Worm (Caenorhabditis elegans) whole organism, young adult: ENCODE results near the gene col-186.

ENCODE experiments used
- C06A6.2 ChIP-seq: fragments of 200-800 bp; sonication (Bioruptor generic); conservative IDR thresholded peaks from 2 replicates; pipeline ENCODE4 v1.3.6; 2022; ENCODE audit warnings: missing genetic modification characterization, missing compliant biosample characterization
- D2030.7 ChIP-seq: fragments of 200-800 bp; sonication (Bioruptor generic); IDR thresholded peaks from 2 replicates; pipeline ENCODE4 v1.3.6; 2022; ENCODE audit warnings: missing genetic modification reagents, missing genetic modification characterization, missing compliant biosample characterization
- F22D6.2 ChIP-seq: sonication (generic microtip); optimal IDR thresholded peaks from 2 replicates; lab custom pipeline; 2016; ENCODE audit warnings: mild to moderate bottlenecking, missing genetic modification characterization, missing compliant biosample characterization
- F23B12.7 ChIP-seq: sonication (generic microtip); optimal IDR thresholded peaks from 2 replicates; lab custom pipeline; 2017; ENCODE audit warnings: missing genetic modification characterization, mild to moderate bottlenecking, missing compliant biosample characterization, antibody characterized with exemption, moderate library complexity; ENCODE audit not compliant: insufficient read depth
- F33H1.4 ChIP-seq: fragments of 200-800 bp; sonication (Bioruptor generic); IDR thresholded peaks from 2 replicates; pipeline ENCODE4 v1.3.6; 2022; ENCODE audit warnings: missing genetic modification reagents, missing genetic modification characterization, missing compliant biosample characterization
- F55B11.4 ChIP-seq: sonication (generic microtip); optimal IDR thresholded peaks from 2 replicates; lab custom pipeline; 2016; ENCODE audit warnings: missing compliant biosample characterization, missing genetic modification characterization, borderline replicate concordance; ENCODE audit not compliant: insufficient read depth
- K11D2.4 ChIP-seq: fragments of 200-800 bp; sonication (Bioruptor generic); IDR thresholded peaks from 2 replicates; pipeline ENCODE4 v1.3.6; 2022; ENCODE audit warnings: missing genetic modification reagents, missing genetic modification characterization, missing compliant biosample characterization
- K12H6.12 ChIP-seq: fragments of 200-800 bp; sonication (Bioruptor generic); optimal IDR thresholded peaks from 2 replicates; lab custom pipeline; 2018; ENCODE audit warnings: mild to moderate bottlenecking, missing genetic modification characterization, missing compliant biosample characterization
- T26A5.8 ChIP-seq: sonication (generic microtip); optimal IDR thresholded peaks from 2 replicates; lab custom pipeline; 2016; ENCODE audit warnings: missing genetic modification characterization, missing compliant biosample characterization
- Y53G8AR.9 ChIP-seq: fragments of 200-800 bp; sonication (Bioruptor generic); conservative IDR thresholded peaks from 2 replicates; pipeline ENCODE4 v1.3.6; 2022; ENCODE audit warnings: missing genetic modification reagents, missing genetic modification characterization, missing compliant biosample characterization
- Y56A3A.18 ChIP-seq: fragments of 200-800 bp; sonication (Bioruptor generic); IDR thresholded peaks from 2 replicates; pipeline ENCODE4 v1.3.6; 2022; ENCODE audit warnings: missing genetic modification reagents, missing genetic modification characterization, missing compliant biosample characterization
- Y67H2A.10 ChIP-seq: fragments of 200-800 bp; sonication (Bioruptor generic); conservative IDR thresholded peaks from 2 replicates; pipeline ENCODE4 v1.3.6; 2022; ENCODE audit warnings: missing genetic modification reagents, missing genetic modification characterization, missing compliant biosample characterization
- Y79H2A.3 ChIP-seq: fragments of 200-800 bp; sonication (Bioruptor generic); conservative IDR thresholded peaks from 2 replicates; pipeline ENCODE4 v1.3.6; 2022; ENCODE audit warnings: missing genetic modification reagents, missing genetic modification characterization, missing compliant biosample characterization
- Y95B8A.8 ChIP-seq: fragments of 200-800 bp; sonication (Bioruptor generic); IDR thresholded peaks from 2 replicates; pipeline ENCODE4 v1.3.6; 2022; ENCODE audit warnings: missing genetic modification reagents, missing genetic modification characterization, missing compliant biosample characterization
- ZK185.1 ChIP-seq: sonication (generic microtip); optimal IDR thresholded peaks from 2 replicates; lab custom pipeline; 2016; ENCODE audit warnings: mild to moderate bottlenecking, missing genetic modification characterization, missing compliant biosample characterization; ENCODE audit not compliant: poor library complexity, severe bottlenecking
- atf-7 ChIP-seq: sonication (generic microtip); optimal IDR thresholded peaks from 2 replicates; lab custom pipeline; 2017; ENCODE audit warnings: mild to moderate bottlenecking, missing genetic modification characterization, missing compliant biosample characterization
- athp-1 ChIP-seq: sonication (generic microtip); optimal IDR thresholded peaks from 2 replicates; lab custom pipeline; 2017; ENCODE audit warnings: mild to moderate bottlenecking, missing genetic modification characterization, missing compliant biosample characterization
- attf-6 ChIP-seq: fragments of 200-800 bp; sonication (Bioruptor generic); IDR thresholded peaks from 2 replicates; pipeline ENCODE4 v1.3.6; 2022; ENCODE audit warnings: missing genetic modification reagents, missing genetic modification characterization, missing compliant biosample characterization
- cebp-2 ChIP-seq: fragments of 200-800 bp; sonication (Bioruptor generic); IDR thresholded peaks from 2 replicates; pipeline ENCODE4 v1.3.6; 2022; ENCODE audit warnings: missing genetic modification characterization, missing compliant biosample characterization
- ceh-40 ChIP-seq: fragments of 200-800 bp; sonication (Bioruptor generic); IDR thresholded peaks from 2 replicates; pipeline ENCODE4 v1.3.6; 2022; ENCODE audit warnings: missing genetic modification characterization, missing compliant biosample characterization
- dox-1 ChIP-seq: fragments of 200-800 bp; sonication (Bioruptor generic); IDR thresholded peaks from 2 replicates; pipeline ENCODE4 v1.3.6; 2022; ENCODE audit warnings: missing genetic modification reagents, missing genetic modification characterization, missing compliant biosample characterization
- dpff-1 ChIP-seq: sonication (generic microtip); optimal IDR thresholded peaks from 2 replicates; lab custom pipeline; 2017; ENCODE audit warnings: mild to moderate bottlenecking, missing genetic modification characterization, missing compliant biosample characterization
- dpl-1 ChIP-seq: fragments of 150-350 bp; optimal IDR thresholded peaks from 2 replicates; lab custom pipeline; 2014; ENCODE audit warnings: missing biosample characterization, missing genetic modification reagents, missing genetic modification characterization
- egl-18 ChIP-seq: fragments of 200-800 bp; sonication (Bioruptor generic); IDR thresholded peaks from 2 replicates; pipeline ENCODE4 v1.3.6; 2022; ENCODE audit warnings: missing genetic modification reagents, missing genetic modification characterization, missing compliant biosample characterization
- egl-44 ChIP-seq: fragments of 200-800 bp; sonication (Bioruptor generic); IDR thresholded peaks from 2 replicates; pipeline ENCODE4 v1.3.6; 2022; ENCODE audit warnings: missing genetic modification reagents, missing genetic modification characterization, missing compliant biosample characterization
- egrh-3 ChIP-seq: fragments of 200-800 bp; sonication (Bioruptor generic); IDR thresholded peaks from 2 replicates; pipeline ENCODE4 v1.3.6; 2022; ENCODE audit warnings: missing genetic modification reagents, missing genetic modification characterization, missing compliant biosample characterization
- hlh-26 ChIP-seq: fragments of 200-800 bp; sonication (Bioruptor generic); conservative IDR thresholded peaks from 2 replicates; pipeline ENCODE4 v1.3.6; 2022; ENCODE audit warnings: missing genetic modification reagents, missing genetic modification characterization, missing compliant biosample characterization
- hrde-1 ChIP-seq: sonication (generic microtip); optimal IDR thresholded peaks from 2 replicates; lab custom pipeline; 2016; ENCODE audit warnings: missing genetic modification characterization, mild to moderate bottlenecking, missing compliant biosample characterization, moderate library complexity, missing genotype, missing genetic modification reagents, borderline replicate concordance
- lir-1 ChIP-seq: fragments of 200-800 bp; sonication (Bioruptor generic); conservative IDR thresholded peaks from 2 replicates; pipeline ENCODE4 v1.3.6; 2022; ENCODE audit warnings: missing genetic modification reagents, missing genetic modification characterization, missing compliant biosample characterization
- madf-3 ChIP-seq: fragments of 200-800 bp; sonication (Bioruptor generic); IDR thresholded peaks from 2 replicates; pipeline ENCODE4 v1.3.6; 2022; ENCODE audit warnings: missing genetic modification reagents, missing genetic modification characterization, missing compliant biosample characterization
- madf-6 ChIP-seq: fragments of 200-800 bp; sonication (Bioruptor generic); IDR thresholded peaks from 2 replicates; pipeline ENCODE4 v1.3.6; 2022; ENCODE audit warnings: missing genetic modification reagents, missing genetic modification characterization, missing compliant biosample characterization
- mel-28 ChIP-seq: sonication (generic microtip); optimal IDR thresholded peaks from 2 replicates; lab custom pipeline; 2016; ENCODE audit warnings: borderline replicate concordance, mild to moderate bottlenecking, missing genetic modification characterization, missing compliant biosample characterization
- nfya-1 ChIP-seq: sonication (generic microtip); optimal IDR thresholded peaks from 2 replicates; lab custom pipeline; 2017; ENCODE audit warnings: antibody characterized with exemption, missing compliant biosample characterization, missing genetic modification characterization, borderline replicate concordance; ENCODE audit not compliant: insufficient read depth
- nfyb-1 ChIP-seq: fragments of 200-800 bp; sonication (Bioruptor generic); IDR thresholded peaks from 2 replicates; pipeline ENCODE4 v1.3.6; 2022; ENCODE audit warnings: missing genetic modification reagents, missing genetic modification characterization, missing compliant biosample characterization
- rcor-1 ChIP-seq: fragments of 200-800 bp; sonication (Bioruptor generic); IDR thresholded peaks from 2 replicates; pipeline ENCODE4 v1.3.6; 2022; ENCODE audit warnings: missing genetic modification reagents, missing genetic modification characterization, missing compliant biosample characterization
- sea-2 ChIP-seq: fragments of 200-800 bp; sonication (Bioruptor generic); IDR thresholded peaks from 2 replicates; pipeline ENCODE4 v1.3.6; 2022; ENCODE audit warnings: missing genetic modification characterization, missing compliant biosample characterization
- snpc-1.1 ChIP-seq: sonication (generic microtip); optimal IDR thresholded peaks from 2 replicates; lab custom pipeline; 2017; ENCODE audit warnings: missing genetic modification characterization, mild to moderate bottlenecking, missing compliant biosample characterization, antibody characterized with exemption, moderate library complexity, missing genotype, missing genetic modification reagents; ENCODE audit not compliant: insufficient read depth
- tlf-1 ChIP-seq: fragments of 200-800 bp; sonication (Bioruptor generic); optimal IDR thresholded peaks from 2 replicates; lab custom pipeline; 2018; ENCODE audit warnings: mild to moderate bottlenecking, missing genetic modification characterization, missing compliant biosample characterization
- xnd-1 ChIP-seq: sonication (generic microtip); optimal IDR thresholded peaks from 2 replicates; lab custom pipeline; 2016; ENCODE audit warnings: missing genotype, missing genetic modification reagents, missing genetic modification characterization, missing compliant biosample characterization
- zfh-2 ChIP-seq: fragments of 200-800 bp; sonication (Bioruptor generic); conservative IDR thresholded peaks from 2 replicates; pipeline ENCODE4 v1.3.6; 2022; ENCODE audit warnings: missing genetic modification reagents, missing genetic modification characterization, missing compliant biosample characterization
- zim-3 ChIP-seq: sonication (generic microtip); optimal IDR thresholded peaks from 2 replicates; lab custom pipeline; 2017; ENCODE audit warnings: mild to moderate bottlenecking, missing genetic modification characterization, moderate library complexity, missing compliant biosample characterization
- ztf-18 ChIP-seq: sonication (generic microtip); optimal IDR thresholded peaks from 2 replicates; lab custom pipeline; 2016; ENCODE audit warnings: missing genotype, mild to moderate bottlenecking, missing genetic modification characterization, missing compliant biosample characterization
- ztf-26 ChIP-seq: sonication (generic microtip); optimal IDR thresholded peaks from 2 replicates; lab custom pipeline; 2017; ENCODE audit warnings: missing genetic modification characterization, missing compliant biosample characterization

col-186 gene

ce11 chrX:15951194-15951593 lies at the start of gene col-186:
TSS of gene col-186 (plus strand) at chrX:15951494.
- TF ChIP-seq athp-1: no peak
- no peak for TF ChIP-seq Y53G8AR.9 (GFP tag; lab: Robert Waterston, UW)
- TF ChIP-seq F23B12.7 (tag; lab: Kevin White, UChicago): no peak
- TF ChIP-seq F33H1.4: no peak
- TF ChIP-seq xnd-1: no peak
- TF ChIP-seq Y56A3A.18 (GFP tag; lab: Robert Waterston, UW): no peak
- TF ChIP-seq C06A6.2 (GFP tag; lab: Robert Waterston, UW): no peak
- no peak for TF ChIP-seq mel-28 (tag; lab: Kevin White, UChicago)
- TF ChIP-seq madf-3 (GFP tag; lab: Robert Waterston, UW): no peak
- TF ChIP-seq Y67H2A.10: no peak
- TF ChIP-seq ztf-26 (tag; lab: Kevin White, UChicago): no peak
- TF ChIP-seq sea-2 (GFP tag; lab: Robert Waterston, UW): no peak
- no peak for TF ChIP-seq dpl-1 (GFP tag; lab: Kevin White, UChicago)

- TF ChIP-seq madf-6 (GFP tag; lab: Robert Waterston, UW): no peak
- no peak for TF ChIP-seq cebp-2 (GFP tag; lab: Robert Waterston, UW)
- no peak for TF ChIP-seq hrde-1 (tag; lab: Kevin White, UChicago)
- TF ChIP-seq Y79H2A.3: no peak
These were observed 48.5 kb upstream of the col-186 start for ce11 chrX:15902835-15903234.

ce11 chrX:15910328-15910727 lies 41.0 kb upstream of the col-186 start, which contains the start of gene npr-33:
TSS of gene npr-33 (plus strand) at chrX:15910628.
- TF ChIP-seq hlh-26 (GFP tag; lab: Robert Waterston, UW) (no peak), rcor-1 (GFP tag; lab: Robert Waterston, UW) (no peak), snpc-1.1 (tag; lab: Kevin White, UChicago) (no peak), F23B12.7 (tag; lab: Kevin White, UChicago) (no peak), ceh-40 (GFP tag; lab: Robert Waterston, UW) (no peak), T26A5.8 (tag; lab: Kevin White, UChicago) (no peak), K11D2.4 (GFP tag; lab: Robert Waterston, UW) (no peak), dox-1 (no peak), F22D6.2 (tag; lab: Kevin White, UChicago) (no peak), tlf-1 (GFP tag; lab: Kevin White, UChicago) (no peak), attf-6 (GFP tag; lab: Robert Waterston, UW) (no peak), Y95B8A.8 (GFP tag; lab: Robert Waterston, UW) (no peak), egl-44 (GFP tag; lab: Robert Waterston, UW) (no peak), ZK185.1 (no peak), nfyb-1 (no peak), egl-18 (GFP tag; lab: Robert Waterston, UW) (no peak), K12H6.12 (no peak)

ce11 chrX:15912841-15913240 lies 38.5 kb upstream of the col-186 start:
- TF ChIP-seq ztf-18 (tag; lab: Kevin White, UChicago) (no peak), F55B11.4 (no peak), egrh-3 (peak; percentile 53; the same call in 1 of the 2 replicates), nfya-1 (no peak), dpff-1 (tag; lab: Kevin White, UChicago) (no peak), lir-1 (GFP tag; lab: Robert Waterston, UW) (no peak), tlf-1 (GFP tag; lab: Kevin White, UChicago) (no peak), zim-3 (tag; lab: Kevin White, UChicago) (peak; percentile 5), K12H6.12 (no peak), K11D2.4 (GFP tag; lab: Robert Waterston, UW) (no peak), ceh-40 (GFP tag; lab: Robert Waterston, UW) (no peak), dpl-1 (GFP tag; lab: Kevin White, UChicago) (no peak), atf-7 (tag; lab: Kevin White, UChicago) (no peak), madf-6 (GFP tag; lab: Robert Waterston, UW) (no peak), D2030.7 (GFP tag; lab: Robert Waterston, UW) (no peak), zfh-2 (GFP tag; lab: Robert Waterston, UW) (peak; percentile 84), egl-18 (GFP tag; lab: Robert Waterston, UW) (no peak)
